Worm (Caenorhabditis elegans): Measurements from ENCODE around the gene str-23.
A peak's percentile ranks its signal among the peaks of the same experiment; 100 is the strongest.

DNA sequence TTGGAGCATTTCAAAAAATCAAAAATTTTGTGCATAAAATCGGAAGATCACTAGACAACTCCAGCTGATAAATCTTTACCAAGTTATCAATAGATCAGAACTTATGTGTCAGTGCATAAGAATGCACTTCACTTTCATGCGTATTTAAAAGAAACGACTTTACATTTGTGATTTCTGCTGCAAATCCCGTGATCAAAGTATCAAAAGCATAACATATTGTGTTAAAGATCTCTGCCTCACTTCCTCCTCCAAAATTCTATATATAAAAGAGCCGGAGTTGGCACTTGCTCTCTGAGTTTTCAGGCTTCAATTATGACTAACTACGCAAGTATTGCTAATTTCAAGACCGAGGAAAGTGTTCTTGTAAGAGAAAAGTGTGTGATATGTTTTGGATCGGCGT is 49.0 kb downstream of the str-23 start, which contains the start of gene nhr-198:
- TF ChIP-seq sox-4 (tag; optimal IDR thresholded peaks at IDR 0.05) (peak; percentile 28), elt-3 (tag; optimal IDR thresholded peaks at IDR 0.05) (no peak), ztf-11 (tag; optimal IDR thresholded peaks at IDR 0.05) (no peak), sup-37 (GFP tag; optimal IDR thresholded peaks at IDR 0.05) (no peak), lin-39 (tag; optimal IDR thresholded peaks at IDR 0.05) (no peak), zag-1 (tag; optimal IDR thresholded peaks at IDR 0.05) (no peak), jun-1 (tag; optimal IDR thresholded peaks at IDR 0.05) (no peak), nhr-77 (tag; optimal IDR thresholded peaks at IDR 0.05) (no peak), nhr-71 (tag; optimal IDR thresholded peaks at IDR 0.05) (peak; percentile 29)
